Worm (Caenorhabditis elegans) whole organism, L2 larva: ENCODE data around the gene C24G6.8.

Experiments used
- C34F6.9 ChIP-seq: fragments of 150-350 bp; optimal IDR thresholded peaks from 2 replicates; lab custom pipeline; 2014; ENCODE audit warnings: missing biosample characterization, missing genetic modification characterization
- F13H6.1 ChIP-seq: sonication (generic microtip); optimal IDR thresholded peaks from 2 replicates; lab custom pipeline; 2016; ENCODE audit warnings: missing genetic modification characterization, missing compliant biosample characterization
- R02D3.7 ChIP-seq: fragments of 150-350 bp; optimal IDR thresholded peaks from 2 replicates; lab custom pipeline; 2014; ENCODE audit warnings: missing biosample characterization, missing genetic modification characterization
- Y55F3AM.14 ChIP-seq: fragments of 200-800 bp; sonication (Bioruptor generic); optimal IDR thresholded peaks from 2 replicates; lab custom pipeline; 2018; ENCODE audit warnings: mild to moderate bottlenecking, missing genetic modification characterization, missing compliant biosample characterization
- ZK546.5 ChIP-seq: sonication (generic microtip); optimal IDR thresholded peaks from 2 replicates; lab custom pipeline; 2017; ENCODE audit warnings: missing biosample characterization, missing genetic modification characterization
- alr-1 ChIP-seq: fragments of 150-350 bp; optimal IDR thresholded peaks from 2 replicates; lab custom pipeline; 2014; ENCODE audit warnings: missing biosample characterization, missing genetic modification characterization
- aly-2 ChIP-seq: fragments of 150-350 bp; optimal IDR thresholded peaks from 2 replicates; lab custom pipeline; 2014; ENCODE audit warnings: missing biosample characterization, missing genetic modification characterization
- ama-1 ChIP-seq: fragments of 150-350 bp; optimal IDR thresholded peaks from 2 replicates; lab custom pipeline; 2018; ENCODE audit warnings: inconsistent platforms
- blmp-1 ChIP-seq: sonication (generic microtip); optimal IDR thresholded peaks from 2 replicates; lab custom pipeline; 2017; ENCODE audit warnings: missing genetic modification characterization, mild to moderate bottlenecking, missing compliant biosample characterization, antibody characterized with exemption, moderate library complexity; ENCODE audit not compliant: insufficient read depth
- ceh-16 ChIP-seq: fragments of 150-350 bp; optimal IDR thresholded peaks from 2 replicates; lab custom pipeline; 2014; ENCODE audit warnings: missing biosample characterization, missing genetic modification characterization
- crh-2 ChIP-seq: sonication (generic microtip); optimal IDR thresholded peaks from 2 replicates; lab custom pipeline; 2017; ENCODE audit warnings: missing biosample characterization, missing genetic modification characterization
- elt-1 ChIP-seq: fragments of 150-350 bp; optimal IDR thresholded peaks from 2 replicates; lab custom pipeline; 2014; ENCODE audit warnings: missing biosample characterization, missing genetic modification characterization
- elt-3 ChIP-seq: sonication (generic microtip); optimal IDR thresholded peaks from 2 replicates; lab custom pipeline; 2017; ENCODE audit warnings: missing biosample characterization, missing genetic modification characterization
- fos-1 ChIP-seq: fragments of 150-350 bp; optimal IDR thresholded peaks from 2 replicates; lab custom pipeline; 2014; ENCODE audit warnings: missing biosample characterization, missing genetic modification characterization
- gmeb-1 ChIP-seq: fragments of 150-350 bp; optimal IDR thresholded peaks from 2 replicates; lab custom pipeline; 2014; ENCODE audit warnings: missing biosample characterization, missing genetic modification characterization
- lsy-2 ChIP-seq, 2 experiments: fragments of 150-350 bp in 1 of 2; sonication (generic microtip) in 1 of 2; optimal IDR thresholded peaks; 2 replicates each; lab custom pipeline; 2014 to 2017; ENCODE audit warnings: missing biosample characterization in 2 of 2, missing genetic modification characterization in 2 of 2
- mab-5 ChIP-seq: fragments of 150-350 bp; optimal IDR thresholded peaks from 2 replicates; lab custom pipeline; 2014; ENCODE audit warnings: missing biosample characterization, missing genetic modification characterization
- mbf-1 ChIP-seq: sonication (generic microtip); optimal IDR thresholded peaks from 2 replicates; lab custom pipeline; 2017; ENCODE audit warnings: missing biosample characterization, missing genetic modification characterization
- mdl-1 ChIP-seq, 2 experiments: fragments of 150-350 bp in 1 of 2; sonication (generic microtip) in 1 of 2; optimal IDR thresholded peaks; 2 replicates each; lab custom pipeline; 2017; ENCODE audit warnings: missing biosample characterization in 2 of 2, missing genetic modification characterization in 2 of 2
- nhr-10 ChIP-seq: sonication (generic microtip); optimal IDR thresholded peaks from 2 replicates; lab custom pipeline; 2017; ENCODE audit warnings: missing biosample characterization, missing genetic modification characterization
- nhr-11 ChIP-seq: fragments of 150-350 bp; optimal IDR thresholded peaks from 2 replicates; lab custom pipeline; 2014; ENCODE audit warnings: missing biosample characterization, missing genetic modification characterization
- nhr-12 ChIP-seq: fragments of 150-350 bp; optimal IDR thresholded peaks from 2 replicates; lab custom pipeline; 2014; ENCODE audit warnings: missing biosample characterization, missing genetic modification characterization
- nhr-129 ChIP-seq: fragments of 150-350 bp; optimal IDR thresholded peaks from 2 replicates; lab custom pipeline; 2014; ENCODE audit warnings: missing biosample characterization, missing genetic modification characterization
- nhr-21 ChIP-seq: fragments of 150-350 bp; optimal IDR thresholded peaks from 2 replicates; lab custom pipeline; 2014; ENCODE audit warnings: missing biosample characterization, missing genetic modification characterization
- nhr-23 ChIP-seq: fragments of 150-350 bp; optimal IDR thresholded peaks from 2 replicates; lab custom pipeline; 2014; ENCODE audit warnings: missing biosample characterization, missing genetic modification reagents, missing genetic modification characterization
- nhr-237 ChIP-seq: fragments of 150-350 bp; optimal IDR thresholded peaks from 2 replicates; lab custom pipeline; 2014; ENCODE audit warnings: missing biosample characterization, missing genetic modification characterization
- nhr-25 ChIP-seq: fragments of 150-350 bp; sonication (generic microtip); optimal IDR thresholded peaks from 3 replicates; lab custom pipeline; 2014; ENCODE audit warnings: missing biosample characterization, missing genetic modification characterization
- nhr-6 ChIP-seq: fragments of 150-350 bp; optimal IDR thresholded peaks from 2 replicates; lab custom pipeline; 2014; ENCODE audit warnings: missing biosample characterization, missing genetic modification characterization
- skn-1 ChIP-seq: sonication (generic microtip); optimal IDR thresholded peaks from 2 replicates; lab custom pipeline; 2017; ENCODE audit warnings: missing biosample characterization, missing genetic modification characterization
- sma-3 ChIP-seq: sonication (generic microtip); optimal IDR thresholded peaks from 2 replicates; lab custom pipeline; 2016; ENCODE audit warnings: missing genetic modification reagents, missing genetic modification characterization, missing compliant biosample characterization
- sma-9 ChIP-seq, 2 experiments: fragments of 150-350 bp in 1 of 2; sonication (generic microtip) in 1 of 2; optimal IDR thresholded peaks; 2 replicates each; lab custom pipeline; 2014 to 2016; ENCODE audit warnings: missing genetic modification characterization in 2 of 2, mild to moderate bottlenecking in 1 of 2, missing biosample characterization in 1 of 2, missing compliant biosample characterization in 1 of 2, missing genetic modification reagents in 1 of 2, moderate library complexity in 1 of 2
- snpc-4 ChIP-seq: fragments of 150-350 bp; optimal IDR thresholded peaks from 2 replicates; lab custom pipeline; 2014; ENCODE audit warnings: missing biosample characterization, missing genetic modification characterization
- unc-39 ChIP-seq: fragments of 150-350 bp; optimal IDR thresholded peaks from 2 replicates; lab custom pipeline; 2014; ENCODE audit warnings: missing biosample characterization, missing genetic modification characterization
- unc-55 ChIP-seq: fragments of 150-350 bp; sonication (generic microtip); optimal IDR thresholded peaks from 3 replicates; lab custom pipeline; 2014; ENCODE audit warnings: missing biosample characterization, missing genetic modification reagents, missing genetic modification characterization
- unc-62 ChIP-seq: fragments of 150-350 bp; optimal IDR thresholded peaks from 2 replicates; lab custom pipeline; 2014; ENCODE audit warnings: missing biosample characterization, missing genetic modification reagents, missing genetic modification characterization
- zag-1 ChIP-seq: fragments of 150-350 bp; optimal IDR thresholded peaks from 2 replicates; lab custom pipeline; 2014; ENCODE audit warnings: missing biosample characterization, missing genetic modification characterization
- ztf-1 ChIP-seq: fragments of 200-800 bp; sonication (Bioruptor generic); conservative IDR thresholded peaks from 2 replicates; pipeline ENCODE4 v1.3.6; 2022; ENCODE audit warnings: missing genetic modification characterization, missing compliant biosample characterization
- ztf-4 ChIP-seq: fragments of 150-350 bp; optimal IDR thresholded peaks from 2 replicates; lab custom pipeline; 2014; ENCODE audit warnings: missing biosample characterization, missing genetic modification characterization

The C24G6.8 gene

ce11 chrV:5576008-5576407, 40.3 kb upstream of the C24G6.8 start (continued):
- TF ChIP-seq unc-39 (tag; lab: Kevin White, UChicago) (no peak), nhr-23 (tag; lab: Kevin White, UChicago) (no peak), nhr-21 (tag; lab: Kevin White, UChicago) (peak; percentile 13), nhr-12 (tag; lab: Kevin White, UChicago) (no peak), mdl-1 (tag; optimal IDR thresholded peaks at IDR 0.05; lab: Kevin White, UChicago) (no peak), crh-2 (tag; lab: Kevin White, UChicago) (peak; percentile 79), nhr-10 (tag; lab: Kevin White, UChicago) (no peak), nhr-129 (peak; percentile 75), skn-1 (peak; percentile 13), alr-1 (no peak), F13H6.1 (tag; lab: Kevin White, UChicago) (peak; percentile 45)
- TF ChIP-seq, all 48 proteins: peak for 12

- TF ChIP-seq nhr-237 (tag; lab: Kevin White, UChicago) (no peak), sma-3 (no peak)
- TF ChIP-seq, all 48 proteins: peak for 0
Measured at ce11 chrV:5571691-5572090, 36.0 kb upstream of the C24G6.8 start.

- TF ChIP-seq nhr-25 (tag; lab: Kevin White, UChicago) (no peak), sma-3 (no peak), ZK546.5 (tag; lab: Kevin White, UChicago) (no peak), nhr-21 (tag; lab: Kevin White, UChicago) (no peak), lsy-2 (tag; optimal IDR thresholded peaks at IDR 0.05; lab: Kevin White, UChicago) (no peak)
Measured at ce11 chrV:5570433-5570832, 34.8 kb upstream of the C24G6.8 start, which contains the start of gene glb-6. TSS of gene glb-6 (minus strand) at chrV:5570533.

ce11 chrV:5567119-5567518, 31.4 kb upstream of the C24G6.8 start, which contains the start of gene C18C4.7:
TSS of gene C18C4.7 (minus strand) at chrV:5567219.
- TF ChIP-seq zag-1 (no peak), F13H6.1 (tag; lab: Kevin White, UChicago) (no peak), elt-1 (tag; lab: Kevin White, UChicago) (no peak), ztf-1 (GFP tag; lab: Robert Waterston, UW) (no peak), aly-2 (tag; lab: Kevin White, UChicago) (no peak), nhr-237 (tag; lab: Kevin White, UChicago) (no peak), alr-1 (no peak), nhr-23 (tag; lab: Kevin White, UChicago) (no peak), snpc-4 (tag; lab: Kevin White, UChicago) (no peak), nhr-6 (tag; lab: Kevin White, UChicago) (no peak), R02D3.7 (tag; lab: Kevin White, UChicago) (no peak), Y55F3AM.14 (no peak), unc-55 (no peak), nhr-11 (tag; lab: Kevin White, UChicago) (no peak), ZK546.5 (tag; lab: Kevin White, UChicago) (no peak), ama-1 (lab: Kevin White, UChicago) (no peak)

- TF ChIP-seq F13H6.1 (tag; lab: Kevin White, UChicago) (peak; percentile 0), unc-62 (GFP tag; lab: Kevin White, UChicago) (no peak), ztf-4 (tag; lab: Kevin White, UChicago) (no peak), crh-2 (tag; lab: Kevin White, UChicago) (peak; percentile 84), sma-9 (GFP tag; optimal IDR thresholded peaks at IDR 0.05; lab: Kevin White, UChicago) (peak; percentile 61), sma-9 (tag; optimal IDR thresholded peaks at IDR 0.05; lab: Kevin White, UChicago) (no peak), C34F6.9 (tag; lab: Kevin White, UChicago) (no peak), sma-3 (no peak), fos-1 (tag; lab: Kevin White, UChicago) (peak; percentile 96), aly-2 (tag; lab: Kevin White, UChicago) (no peak), skn-1 (peak; percentile 53)
Measured at ce11 chrV:5559882-5560281, 24.2 kb upstream of the C24G6.8 start.

DNA sequence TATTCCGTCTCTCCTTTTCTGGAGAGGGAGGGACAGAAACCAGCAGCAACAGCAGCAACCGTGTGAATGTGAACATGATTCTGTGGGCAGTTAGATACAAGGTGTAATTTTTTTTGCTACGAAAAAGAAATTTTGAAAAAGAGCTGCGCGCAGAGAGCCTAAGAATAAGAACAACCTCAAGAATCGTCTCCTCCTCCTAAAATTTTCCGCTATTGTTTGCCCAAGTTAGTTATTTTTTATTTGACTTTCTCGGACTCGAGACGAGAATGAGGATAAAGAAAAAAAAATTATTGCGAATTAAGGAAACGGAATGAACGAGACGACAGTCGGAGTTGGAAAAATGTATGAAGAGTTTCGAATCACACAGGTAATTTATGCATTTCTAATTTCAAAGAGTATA, 22.9 kb upstream of the C24G6.8 start, which contains the start of gene glb-5:
glb-5 (plus strand) TSS at position 301 of the 400 bp plus-strand sequence.
- no peak for TF ChIP-seq lsy-2 (tag; optimal IDR thresholded peaks at IDR 0.05; lab: Kevin White, UChicago)
- no peak for TF ChIP-seq alr-1
- no peak for TF ChIP-seq nhr-237 (tag; lab: Kevin White, UChicago)
- no peak for TF ChIP-seq blmp-1 (tag; lab: Kevin White, UChicago)
- TF ChIP-seq ZK546.5 (tag; lab: Kevin White, UChicago), result no peak
- no peak for TF ChIP-seq nhr-6 (tag; lab: Kevin White, UChicago)
- TF ChIP-seq gmeb-1 (tag; lab: Kevin White, UChicago), result no peak
- no peak for TF ChIP-seq ztf-1 (GFP tag; lab: Robert Waterston, UW)
- TF ChIP-seq zag-1, result no peak
- no peak for TF ChIP-seq mab-5 (tag; lab: Kevin White, UChicago)
- TF ChIP-seq ceh-16 (tag; lab: Kevin White, UChicago), result no peak
- no peak for TF ChIP-seq aly-2 (tag; lab: Kevin White, UChicago)
- no peak for TF ChIP-seq nhr-25 (tag; lab: Kevin White, UChicago)
- no peak for TF ChIP-seq sma-9 (GFP tag; optimal IDR thresholded peaks at IDR 0.05; lab: Kevin White, UChicago)
- no peak for TF ChIP-seq sma-9 (tag; optimal IDR thresholded peaks at IDR 0.05; lab: Kevin White, UChicago)
- no peak for TF ChIP-seq elt-3 (tag; lab: Kevin White, UChicago)
- no peak for TF ChIP-seq snpc-4 (tag; lab: Kevin White, UChicago)
- no peak for TF ChIP-seq mbf-1
